Fruit fly (Drosophila melanogaster) whole organism, embryonic: ENCODE measurements around the gene CG5565.
A peak's percentile ranks its signal among the peaks of the same experiment; 100 is the strongest.

Experiments
- Abd-B ChIP-seq: fragments of 200-800 bp; sonication (Bioruptor generic); optimal IDR thresholded peaks from 2 replicates; lab custom pipeline; 2018; ENCODE audit warnings: missing biosample characterization, mild to moderate bottlenecking, missing genetic modification characterization, moderate library complexity
- Blimp-1 ChIP-seq: fragments of 200-800 bp; sonication (Bioruptor generic); optimal IDR thresholded peaks from 3 replicates; lab custom pipeline; 2018; ENCODE audit warnings: missing biosample characterization, missing genetic modification characterization, mild to moderate bottlenecking, moderate library complexity, missing genetic modification reagents
- CG12769 ChIP-seq: fragments of 200-800 bp; sonication (Bioruptor generic); optimal IDR thresholded peaks from 2 replicates; lab custom pipeline; 2019; ENCODE audit warnings: missing biosample characterization, mild to moderate bottlenecking, missing genetic modification characterization, moderate library complexity
- CG13775 ChIP-seq: fragments of 200-800 bp; sonication (Bioruptor generic); optimal IDR thresholded peaks from 3 replicates; lab custom pipeline; 2017; ENCODE audit warnings: missing biosample characterization, mild to moderate bottlenecking, missing genetic modification characterization
- CG18262 ChIP-seq: fragments of 200-800 bp; optimal IDR thresholded peaks from 3 replicates; lab custom pipeline; 2019; ENCODE audit warnings: missing biosample characterization, mild to moderate bottlenecking, missing genetic modification characterization, moderate library complexity
- CG2120 ChIP-seq: fragments of 200-800 bp; sonication (Bioruptor generic); optimal IDR thresholded peaks from 3 replicates; lab custom pipeline; 2016; ENCODE audit warnings: missing biosample characterization, missing genetic modification characterization
- CG2199 ChIP-seq: fragments of 200-800 bp; sonication (Bioruptor generic); IDR thresholded peaks from 3 replicates; pipeline ENCODE4 v1.3.6; 2022; ENCODE audit warnings: missing biosample characterization, missing genetic modification characterization
- CG30403 ChIP-seq: fragments of 200-800 bp; sonication (Bioruptor generic); optimal IDR thresholded peaks from 3 replicates; lab custom pipeline; 2016; ENCODE audit warnings: missing biosample characterization, missing genetic modification characterization
- CG30431 ChIP-seq: fragments of 200-800 bp; sonication (Bioruptor generic); optimal IDR thresholded peaks from 2 replicates; lab custom pipeline; 2017; ENCODE audit warnings: missing biosample characterization, missing genetic modification characterization
- CG33557 ChIP-seq: fragments of 200-800 bp; sonication (Bioruptor generic); optimal IDR thresholded peaks from 2 replicates; lab custom pipeline; 2019; ENCODE audit warnings: missing biosample characterization, mild to moderate bottlenecking, missing genetic modification characterization, moderate library complexity
- CG3407 ChIP-seq: fragments of 200-800 bp; sonication (Bioruptor generic); optimal IDR thresholded peaks from 2 replicates; lab custom pipeline; 2018; ENCODE audit warnings: missing biosample characterization, mild to moderate bottlenecking, missing genetic modification characterization
- CG34224 ChIP-seq: fragments of 200-800 bp; sonication (Bioruptor generic); IDR thresholded peaks from 3 replicates; pipeline ENCODE4 v1.3.6; 2022; ENCODE audit warnings: missing biosample characterization, missing genetic modification characterization; ENCODE audit not compliant: partially characterized antibody
- CG4707 ChIP-seq: fragments of 200-800 bp; sonication (Bioruptor generic); optimal IDR thresholded peaks from 2 replicates; lab custom pipeline; 2018; ENCODE audit warnings: missing biosample characterization, mild to moderate bottlenecking, missing genetic modification characterization, moderate library complexity
- CG5245 ChIP-seq: fragments of 200-800 bp; sonication (Bioruptor generic); optimal IDR thresholded peaks from 3 replicates; lab custom pipeline; 2016; ENCODE audit warnings: missing biosample characterization, missing genetic modification characterization
- CG6683 ChIP-seq: fragments of 200-800 bp; sonication (Bioruptor generic); optimal IDR thresholded peaks from 2 replicates; lab custom pipeline; 2017; ENCODE audit warnings: missing biosample characterization, mild to moderate bottlenecking, missing genetic modification characterization, missing genetic modification reagents
- CG6689 ChIP-seq: fragments of 200-800 bp; sonication (Bioruptor generic); IDR thresholded peaks from 2 replicates; pipeline ENCODE4 v1.3.6; 2022; ENCODE audit warnings: missing biosample characterization, missing genetic modification characterization
- CG7271 ChIP-seq: fragments of 200-800 bp; sonication (Bioruptor generic); optimal IDR thresholded peaks from 2 replicates; lab custom pipeline; 2018; ENCODE audit warnings: missing biosample characterization, mild to moderate bottlenecking, missing genetic modification characterization, moderate library complexity
- CG8478 ChIP-seq: fragments of >200 bp; optimal IDR thresholded peaks from 2 replicates; lab custom pipeline; 2018
- CG9609 ChIP-seq: fragments of 200-800 bp; sonication (Bioruptor generic); optimal IDR thresholded peaks from 3 replicates; lab custom pipeline; 2016; ENCODE audit warnings: missing biosample characterization, missing genetic modification characterization
- CG9817 ChIP-seq: fragments of 200-800 bp; sonication (Bioruptor generic); optimal IDR thresholded peaks from 2 replicates; lab custom pipeline; 2018; ENCODE audit warnings: missing biosample characterization, mild to moderate bottlenecking, missing genetic modification characterization, moderate library complexity
- Chrac-16 ChIP-seq: fragments of 200-800 bp; sonication (Bioruptor generic); optimal IDR thresholded peaks from 3 replicates; lab custom pipeline; 2016; ENCODE audit warnings: missing biosample characterization, missing genetic modification characterization
- Dp ChIP-seq: fragments of 200-800 bp; sonication (Bioruptor generic); optimal IDR thresholded peaks from 2 replicates; lab custom pipeline; 2018; ENCODE audit warnings: missing biosample characterization, mild to moderate bottlenecking, missing genetic modification characterization, moderate library complexity
- Hmr ChIP-seq: fragments of 200-800 bp; sonication (Bioruptor generic); optimal IDR thresholded peaks from 3 replicates; lab custom pipeline; 2017; ENCODE audit warnings: mild to moderate bottlenecking, missing biosample characterization, missing genetic modification reagents, missing genetic modification characterization
- Lim3 ChIP-seq: fragments of 200-800 bp; sonication (Bioruptor generic); IDR thresholded peaks from 2 replicates; pipeline ENCODE4 v1.3.6; 2022; ENCODE audit warnings: missing biosample characterization, missing genetic modification characterization
- Neu2 ChIP-seq: fragments of 200-800 bp; sonication (Bioruptor generic); optimal IDR thresholded peaks from 3 replicates; lab custom pipeline; 2016; ENCODE audit warnings: missing biosample characterization, missing genetic modification characterization, borderline replicate concordance
- Nf-YB ChIP-seq: fragments of 200-800 bp; sonication (Bioruptor generic); optimal IDR thresholded peaks from 3 replicates; lab custom pipeline; 2019; ENCODE audit warnings: missing biosample characterization, mild to moderate bottlenecking, missing genetic modification characterization, moderate library complexity
- Rfx ChIP-seq: fragments of 200-800 bp; sonication (Bioruptor generic); IDR thresholded peaks from 2 replicates; pipeline ENCODE4 v1.3.6; 2022; ENCODE audit warnings: missing biosample characterization, missing genetic modification characterization
- Rx ChIP-seq: fragments of 200-800 bp; sonication (Bioruptor generic); IDR thresholded peaks from 2 replicates; pipeline ENCODE4 v1.3.6; 2022; ENCODE audit warnings: missing biosample characterization, missing genetic modification characterization
- YL-1 ChIP-seq: fragments of 200-800 bp; sonication (Bioruptor generic); optimal IDR thresholded peaks from 3 replicates; lab custom pipeline; 2017; ENCODE audit warnings: missing biosample characterization, mild to moderate bottlenecking, missing genetic modification characterization
- ara ChIP-seq: fragments of 200-800 bp; sonication (Bioruptor generic); IDR thresholded peaks from 2 replicates; pipeline ENCODE4 v1.3.6; 2022; ENCODE audit warnings: missing biosample characterization, missing genetic modification characterization
- ato ChIP-seq: fragments of 200-800 bp; sonication (Bioruptor generic); IDR thresholded peaks from 2 replicates; pipeline ENCODE4 v1.3.6; 2022; ENCODE audit warnings: missing biosample characterization, missing genetic modification characterization; ENCODE audit not compliant: partially characterized antibody
- bowl ChIP-seq: fragments of 200-800 bp; sonication (Bioruptor generic); IDR thresholded peaks from 2 replicates; pipeline ENCODE4 v1.3.6; 2022; ENCODE audit warnings: missing biosample characterization, missing genetic modification characterization
- br ChIP-seq: fragments of >200 bp; optimal IDR thresholded peaks from 2 replicates; lab custom pipeline; 2017
- caup ChIP-seq: fragments of 200-800 bp; sonication (Bioruptor generic); optimal IDR thresholded peaks from 3 replicates; lab custom pipeline; 2017; ENCODE audit warnings: missing biosample characterization, mild to moderate bottlenecking, missing genetic modification characterization, moderate library complexity; ENCODE audit not compliant: severe bottlenecking
- cg ChIP-seq: fragments of 200-800 bp; sonication (Bioruptor generic); optimal IDR thresholded peaks from 3 replicates; lab custom pipeline; 2019; ENCODE audit warnings: missing biosample characterization, mild to moderate bottlenecking, missing genetic modification characterization, moderate library complexity
- ci ChIP-seq: fragments of 200-800 bp; sonication (Bioruptor generic); IDR thresholded peaks from 3 replicates; pipeline ENCODE4 v1.3.6; 2022; ENCODE audit warnings: missing biosample characterization, missing genetic modification characterization
- dysf ChIP-seq: fragments of 200-800 bp; sonication (Bioruptor generic); IDR thresholded peaks from 3 replicates; pipeline ENCODE4 v1.3.6; 2022; ENCODE audit warnings: missing biosample characterization, missing genetic modification characterization
- fd64A ChIP-seq: fragments of 200-800 bp; sonication (Bioruptor generic); optimal IDR thresholded peaks from 3 replicates; lab custom pipeline; 2018; ENCODE audit warnings: missing biosample characterization, mild to moderate bottlenecking, missing genetic modification characterization
- gcm ChIP-seq: fragments of 200-800 bp; sonication (Bioruptor generic); optimal IDR thresholded peaks from 2 replicates; lab custom pipeline; 2019; ENCODE audit warnings: missing biosample characterization, mild to moderate bottlenecking, missing genetic modification characterization, moderate library complexity
- hbn ChIP-seq: fragments of 200-800 bp; sonication (Bioruptor generic); IDR thresholded peaks from 2 replicates; pipeline ENCODE4 v1.3.6; 2022; ENCODE audit warnings: missing biosample characterization, missing genetic modification characterization; ENCODE audit not compliant: partially characterized antibody
- insv ChIP-seq, 2 experiments: fragments of 200-800 bp; sonication (Bioruptor generic); optimal IDR thresholded peaks; 3 replicates each; lab custom pipeline; 2016 to 2018; ENCODE audit warnings: missing biosample characterization in 2 of 2, missing genetic modification characterization in 2 of 2
- lbe ChIP-seq: fragments of 200-800 bp; sonication (Bioruptor generic); optimal IDR thresholded peaks from 2 replicates; lab custom pipeline; 2016; ENCODE audit warnings: missing biosample characterization, mild to moderate bottlenecking, missing genetic modification characterization
- lmd ChIP-seq: fragments of 200-800 bp; sonication (Bioruptor generic); IDR thresholded peaks from 2 replicates; pipeline ENCODE4 v1.3.6; 2022; ENCODE audit warnings: missing biosample characterization, missing genetic modification characterization
- lola ChIP-seq, 3 experiments: fragments of >200 bp in 2 of 3; fragments of 200-800 bp in 1 of 3; sonication (Bioruptor generic) in 1 of 3; optimal IDR thresholded peaks; 2 replicates each; lab custom pipeline; 2017 to 2019; ENCODE audit warnings: missing biosample characterization in 3 of 3, missing genetic modification characterization in 3 of 3, mild to moderate bottlenecking in 1 of 3, moderate library complexity in 1 of 3
- ro ChIP-seq: fragments of 200-800 bp; sonication (Bioruptor generic); IDR thresholded peaks from 2 replicates; pipeline ENCODE4 v1.3.6; 2022; ENCODE audit warnings: missing biosample characterization, missing genetic modification characterization
- row ChIP-seq: fragments of 200-800 bp; sonication (Bioruptor generic); IDR thresholded peaks from 3 replicates; pipeline ENCODE4 v1.3.6; 2022; ENCODE audit warnings: missing biosample characterization, missing genetic modification characterization
- sd ChIP-seq: fragments of 200-800 bp; sonication (Bioruptor generic); optimal IDR thresholded peaks from 3 replicates; lab custom pipeline; 2018; ENCODE audit warnings: missing biosample characterization, mild to moderate bottlenecking, missing genetic modification characterization, moderate library complexity
- sob ChIP-seq: fragments of 200-800 bp; sonication (Bioruptor generic); IDR thresholded peaks from 2 replicates; pipeline ENCODE4 v1.3.6; 2022; ENCODE audit warnings: missing biosample characterization, missing genetic modification characterization
- stwl ChIP-seq: fragments of 200-800 bp; sonication (Bioruptor generic); optimal IDR thresholded peaks from 3 replicates; lab custom pipeline; 2018; ENCODE audit warnings: missing biosample characterization, mild to moderate bottlenecking, missing genetic modification characterization, moderate library complexity
- tap ChIP-seq: fragments of 200-800 bp; optimal IDR thresholded peaks from 3 replicates; lab custom pipeline; 2019; ENCODE audit warnings: missing biosample characterization, mild to moderate bottlenecking, missing genetic modification characterization, moderate library complexity
- twi ChIP-seq: fragments of 200-800 bp; optimal IDR thresholded peaks from 2 replicates; lab custom pipeline; 2019; ENCODE audit warnings: missing biosample characterization, mild to moderate bottlenecking, missing genetic modification characterization, moderate library complexity

The CG5565 gene

dm6 chr2L:1402728-1403127 lies 47.0 kb upstream of the CG5565 start (continued):
- TF ChIP-seq tap (tag; lab: Kevin White, UChicago), result no peak
- no peak for TF ChIP-seq CG30431 (GFP tag; lab: Kevin White, UChicago)
- no peak for TF ChIP-seq CG34224 (GFP tag; lab: Robert Waterston, UW)
- TF ChIP-seq CG2120 (GFP tag; lab: Kevin White, UChicago), result peak; percentile 18
- no peak for TF ChIP-seq lbe (GFP tag; lab: Kevin White, UChicago)
- no peak for TF ChIP-seq CG7271 (tag; lab: Kevin White, UChicago)
- TF ChIP-seq CG13775 (GFP tag; lab: Kevin White, UChicago), result no peak
- no peak for TF ChIP-seq CG18262 (tag; lab: Kevin White, UChicago)
- TF ChIP-seq CG12769 (tag; lab: Kevin White, UChicago), result peak; percentile 6
- peak; percentile 40 for TF ChIP-seq Rfx
- no peak for TF ChIP-seq sob
- TF ChIP-seq Neu2 (GFP tag; lab: Kevin White, UChicago), result no peak
- no peak for TF ChIP-seq Lim3 (GFP tag; lab: Robert Waterston, UW)
- no peak for TF ChIP-seq gcm (GFP tag; lab: Kevin White, UChicago)
- no peak for TF ChIP-seq CG9609 (GFP tag; lab: Kevin White, UChicago)
- TF ChIP-seq Chrac-16 (GFP tag; lab: Kevin White, UChicago), result no peak
- no peak for TF ChIP-seq lmd
- no peak for TF ChIP-seq stwl
- no peak for TF ChIP-seq dysf (GFP tag; lab: Robert Waterston, UW)
- TF ChIP-seq caup (GFP tag; lab: Kevin White, UChicago), result no peak
- TF ChIP-seq ato (GFP tag; lab: Robert Waterston, UW), result no peak
- no peak for TF ChIP-seq hbn (GFP tag; lab: Robert Waterston, UW)
- peak; percentile 6 for TF ChIP-seq Hmr
- TF ChIP-seq Abd-B (GFP tag; lab: Kevin White, UChicago), result no peak
- TF ChIP-seq CG9817 (tag; lab: Kevin White, UChicago), result no peak
- no peak for TF ChIP-seq Rx (GFP tag; lab: Robert Waterston, UW)
- no peak for TF ChIP-seq YL-1
- TF ChIP-seq br (lab: Kevin White, UChicago), result no peak
- no peak for TF ChIP-seq CG30403 (GFP tag; lab: Kevin White, UChicago)
- no peak for TF ChIP-seq Nf-YB (GFP tag; lab: Kevin White, UChicago)
- no peak for TF ChIP-seq ro (GFP tag; lab: Robert Waterston, UW)
- TF ChIP-seq row (GFP tag; lab: Robert Waterston, UW), result peak; percentile 54

- TF ChIP-seq CG6683 (GFP tag; lab: Kevin White, UChicago), result no peak
- peak; percentile 66; the same call in 1 of the 3 replicates for TF ChIP-seq CG2199 (GFP tag; lab: Robert Waterston, UW)
- TF ChIP-seq Dp (GFP tag; lab: Kevin White, UChicago), result no peak
- no peak for TF ChIP-seq CG4707 (GFP tag; lab: Kevin White, UChicago)
- peak; percentile 28 for TF ChIP-seq gcm (GFP tag; lab: Kevin White, UChicago)
- peak; percentile 83 for TF ChIP-seq CG3407 (GFP tag; lab: Kevin White, UChicago)
- peak; percentile 24 for TF ChIP-seq Blimp-1 (GFP tag; lab: Kevin White, UChicago)
- peak; percentile 25 for TF ChIP-seq twi
- TF ChIP-seq lola (GFP tag; optimal IDR thresholded peaks at IDR 0.05; lab: Kevin White, UChicago), result no peak
- no peak for TF ChIP-seq insv (GFP tag; optimal IDR thresholded peaks at IDR 0.05; lab: Kevin White, UChicago)
- TF ChIP-seq bowl, result no peak
- TF ChIP-seq ci, result peak; percentile 44; the same call in 1 of the 3 replicates
- no peak for TF ChIP-seq CG5245 (GFP tag; lab: Kevin White, UChicago)
- peak; percentile 2 for TF ChIP-seq sd
- peak; percentile 4 for TF ChIP-seq stwl
- peak; percentile 38 for TF ChIP-seq fd64A
- peak; percentile 3 for TF ChIP-seq CG33557 (GFP tag; lab: Kevin White, UChicago)
- 0 out of 2 replicates have a peak, but pooled peaks have one; percentile 18 for TF ChIP-seq ara (GFP tag; lab: Robert Waterston, UW)
- TF ChIP-seq CG8478 (lab: Kevin White, UChicago), result peak; percentile 85
- peak; percentile 37 for TF ChIP-seq cg (GFP tag; lab: Kevin White, UChicago)
- no peak for TF ChIP-seq CG6689 (GFP tag; lab: Robert Waterston, UW)
Measured at dm6 chr2L:1399434-1399833, 43.7 kb upstream of the CG5565 start.
